Worm (Caenorhabditis elegans): ENCODE measurements around the gene ttr-51.

ttr-51 gene

DNA sequence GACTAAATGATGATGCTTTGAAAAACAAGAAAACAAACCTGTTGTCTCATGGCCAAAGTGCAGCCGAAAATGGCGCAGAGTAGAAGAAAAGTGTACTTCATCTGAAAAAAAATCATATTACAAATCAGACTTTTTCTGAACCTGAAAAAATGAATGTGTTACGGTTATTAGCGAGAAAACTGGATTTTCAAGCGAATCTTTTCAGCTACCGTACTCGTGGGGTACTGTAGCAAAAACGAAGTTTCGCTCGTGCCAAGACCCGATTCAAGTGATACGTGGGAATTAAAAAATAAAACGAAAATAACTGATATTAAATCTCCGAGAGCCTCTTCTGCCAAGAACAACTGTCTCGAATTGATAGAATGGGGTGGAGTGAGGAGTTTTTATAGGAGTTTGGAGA, at the start of gene ttr-51:
Gene ttr-51 (minus strand): TSS at position 101 of the 400 bp plus-strand sequence.
- TF ChIP-seq aly-1 (tag; optimal IDR thresholded peaks at IDR 0.05) (no peak), hnd-1 (tag; optimal IDR thresholded peaks at IDR 0.05) (no peak), pes-1 (GFP tag; IDR thresholded peaks at IDR 0.05) (no peak), sea-1 (GFP tag; conservative IDR thresholded peaks at IDR 0.05) (no peak), ama-1 (optimal IDR thresholded peaks at IDR 0.05) (no peak), scrt-1 (GFP tag; IDR thresholded peaks at IDR 0.05) (no peak), hmbx-1 (tag; optimal IDR thresholded peaks at IDR 0.05) (no peak), tra-4 (tag; optimal IDR thresholded peaks at IDR 0.05) (no peak), tbx-11 (GFP tag; IDR thresholded peaks at IDR 0.05) (no peak)

DNA sequence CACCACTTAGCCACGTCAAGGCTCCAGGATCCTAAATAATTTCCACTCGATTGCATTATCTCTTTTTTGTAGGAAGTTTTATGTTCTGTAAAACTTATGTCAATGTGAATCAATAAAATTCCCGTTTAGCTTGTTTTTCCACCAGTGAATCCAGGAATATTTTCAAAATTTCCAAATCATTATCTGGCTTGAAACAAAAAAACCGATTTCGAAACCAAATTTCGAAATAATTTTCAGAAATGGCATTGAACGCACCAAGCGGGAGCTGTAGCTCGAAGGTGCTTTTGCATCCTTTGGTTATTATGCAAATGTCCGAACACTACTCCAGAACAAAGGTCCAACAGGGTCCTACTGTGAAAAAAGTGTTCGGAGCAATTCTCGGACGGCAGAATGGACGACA, 48.5 kb upstream of the ttr-51 start, which contains the start of gene csn-6:
Gene csn-6 (plus strand): TSS at position 234 of the 400 bp plus-strand sequence.
- TF ChIP-seq scrt-1 (GFP tag; IDR thresholded peaks at IDR 0.05), result no peak
- no peak for TF ChIP-seq pes-1 (GFP tag; IDR thresholded peaks at IDR 0.05)
- no peak for TF ChIP-seq B0310.2 (tag; optimal IDR thresholded peaks at IDR 0.05)
- TF ChIP-seq ets-7 (tag; optimal IDR thresholded peaks at IDR 0.05), result no peak
- no peak for TF ChIP-seq F13C5.2 (tag; optimal IDR thresholded peaks at IDR 0.05)
- no peak for TF ChIP-seq sea-1 (GFP tag; conservative IDR thresholded peaks at IDR 0.05)
- no peak for TF ChIP-seq hmg-4 (GFP tag; optimal IDR thresholded peaks at IDR 0.05)
- no peak for TF ChIP-seq tra-4 (tag; optimal IDR thresholded peaks at IDR 0.05)
- TF ChIP-seq aly-1 (tag; optimal IDR thresholded peaks at IDR 0.05), result no peak
- no peak for TF ChIP-seq flt-1 (GFP tag; IDR thresholded peaks at IDR 0.05)
- TF ChIP-seq ama-1 (optimal IDR thresholded peaks at IDR 0.05), result no peak
- TF ChIP-seq ceh-36 (tag; optimal IDR thresholded peaks at IDR 0.05), result no peak
- no peak for TF ChIP-seq hmbx-1 (tag; optimal IDR thresholded peaks at IDR 0.05)
- TF ChIP-seq tbx-11 (GFP tag; IDR thresholded peaks at IDR 0.05), result no peak
- TF ChIP-seq tbx-37 (GFP tag; conservative IDR thresholded peaks at IDR 0.05), result no peak
- no peak for TF ChIP-seq ceh-13 (GFP tag; optimal IDR thresholded peaks at IDR 0.05)
- TF ChIP-seq hnd-1 (tag; optimal IDR thresholded peaks at IDR 0.05), result no peak

DNA sequence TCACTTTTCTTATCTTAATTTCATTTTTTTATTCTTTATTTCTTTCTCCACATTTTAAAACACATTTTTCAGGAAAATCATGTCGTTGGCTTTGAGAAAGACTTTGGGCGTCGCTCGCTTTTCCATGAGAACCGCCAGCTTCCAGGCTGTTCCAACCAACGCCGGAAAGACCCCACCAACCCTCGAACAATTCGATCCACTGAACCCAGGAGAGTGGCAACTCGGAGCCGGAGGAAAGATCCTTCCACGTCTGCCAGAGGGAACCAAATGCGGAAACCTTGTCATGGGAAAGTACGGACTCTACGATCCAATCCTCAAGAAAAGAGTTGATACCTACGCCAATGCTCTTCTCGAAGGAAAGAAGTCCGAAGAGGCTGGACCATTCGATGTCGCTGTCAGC, 48.0 kb upstream of the ttr-51 start, which contains the start of gene kdp-1:
Gene kdp-1 (plus strand): TSS at position 80 of the 400 bp plus-strand sequence.
- TF ChIP-seq B0310.2 (tag; optimal IDR thresholded peaks at IDR 0.05) (no peak), hmbx-1 (tag; optimal IDR thresholded peaks at IDR 0.05) (no peak), sea-1 (GFP tag; conservative IDR thresholded peaks at IDR 0.05) (no peak)

DNA sequence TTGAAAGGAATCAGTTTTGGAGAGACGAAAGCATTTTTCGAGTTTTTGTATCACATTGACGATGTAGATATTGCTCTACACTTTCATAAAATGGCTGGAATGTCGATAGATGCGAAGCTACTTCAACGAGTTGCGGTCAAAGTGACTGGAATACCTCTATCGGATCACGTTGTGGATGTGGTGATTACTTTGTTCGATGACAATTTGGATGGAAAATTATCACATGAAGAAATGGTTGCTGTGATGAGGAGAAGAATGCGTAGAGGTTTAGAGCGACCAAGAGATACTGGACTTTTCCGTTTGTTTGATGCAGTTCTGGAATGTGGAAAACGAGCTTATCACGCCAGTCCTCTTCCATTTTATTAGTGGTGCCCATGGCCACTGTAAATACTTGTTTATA, 47.5 kb upstream of the ttr-51 start:
- TF ChIP-seq hmbx-1 (tag; optimal IDR thresholded peaks at IDR 0.05), result no peak
- no peak for TF ChIP-seq B0310.2 (tag; optimal IDR thresholded peaks at IDR 0.05)
- TF ChIP-seq sea-1 (GFP tag; conservative IDR thresholded peaks at IDR 0.05), result no peak
- no peak for TF ChIP-seq ets-7 (tag; optimal IDR thresholded peaks at IDR 0.05)
- TF ChIP-seq hnd-1 (tag; optimal IDR thresholded peaks at IDR 0.05), result no peak
- TF ChIP-seq hmg-4 (GFP tag; optimal IDR thresholded peaks at IDR 0.05), result no peak
- TF ChIP-seq scrt-1 (GFP tag; IDR thresholded peaks at IDR 0.05), result no peak

DNA sequence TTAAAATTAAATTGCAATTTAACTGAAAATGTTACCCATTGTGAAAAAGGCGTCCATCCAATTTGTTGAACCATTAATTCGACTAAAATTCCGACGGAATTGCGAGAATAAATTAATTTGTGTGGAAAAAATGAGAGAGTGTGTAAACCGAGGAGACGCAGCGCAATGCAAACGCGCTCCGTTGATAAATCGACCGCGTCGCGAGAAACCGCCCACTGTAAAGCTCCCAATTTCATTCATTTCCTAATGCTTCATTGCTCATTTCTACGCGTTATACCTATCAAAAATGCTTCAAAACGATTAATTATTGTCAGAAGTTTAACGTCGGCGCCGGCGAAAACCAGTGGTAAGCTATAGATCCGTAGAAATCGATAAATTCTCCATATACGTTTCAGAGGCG, 45.6 kb upstream of the ttr-51 start, which contains the start of the genes Y67H2A.2 and micu-1:
Gene Y67H2A.2 (minus strand): TSS at position 74 of the 400 bp plus-strand sequence.
Gene micu-1 (plus strand): TSS at position 181 of the 400 bp plus-strand sequence.
- peak; percentile 20 for TF ChIP-seq F13C5.2 (tag; optimal IDR thresholded peaks at IDR 0.05)
- no peak for TF ChIP-seq tbx-37 (GFP tag; conservative IDR thresholded peaks at IDR 0.05)
- TF ChIP-seq ets-7 (tag; optimal IDR thresholded peaks at IDR 0.05), result no peak
- TF ChIP-seq flt-1 (GFP tag; IDR thresholded peaks at IDR 0.05), result 0 out of 2 replicates have a peak, but pooled peaks have one; percentile 32

DNA sequence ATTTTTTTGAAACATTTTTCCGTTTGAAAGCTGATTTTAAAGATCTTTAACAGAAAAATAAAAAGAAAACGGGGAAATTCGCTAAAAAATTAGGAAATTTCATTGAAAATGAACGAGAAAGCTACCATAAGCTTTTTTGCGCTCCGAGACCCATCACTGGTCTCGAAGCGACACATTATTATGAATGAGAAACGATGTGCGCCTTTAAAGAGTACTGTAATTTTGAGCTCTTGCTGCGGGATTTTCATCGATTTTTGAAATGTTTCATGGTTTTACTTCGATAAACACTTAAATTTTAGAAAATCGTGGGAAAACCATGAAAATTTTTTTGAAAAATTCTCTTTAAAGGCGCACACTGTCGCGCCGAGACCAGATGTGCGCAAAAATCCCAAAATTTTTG, 38.1 kb upstream of the ttr-51 start:
- TF ChIP-seq pes-1 (GFP tag; IDR thresholded peaks at IDR 0.05) (no peak), tra-4 (tag; optimal IDR thresholded peaks at IDR 0.05) (no peak), flt-1 (GFP tag; IDR thresholded peaks at IDR 0.05) (no peak), ets-7 (tag; optimal IDR thresholded peaks at IDR 0.05) (no peak), scrt-1 (GFP tag; IDR thresholded peaks at IDR 0.05) (no peak), F13C5.2 (tag; optimal IDR thresholded peaks at IDR 0.05) (no peak), tbx-11 (GFP tag; IDR thresholded peaks at IDR 0.05) (no peak), hmbx-1 (tag; optimal IDR thresholded peaks at IDR 0.05) (no peak), ceh-36 (tag; optimal IDR thresholded peaks at IDR 0.05) (no peak), hmg-4 (GFP tag; optimal IDR thresholded peaks at IDR 0.05) (no peak), ama-1 (optimal IDR thresholded peaks at IDR 0.05) (no peak), aly-1 (tag; optimal IDR thresholded peaks at IDR 0.05) (no peak)

DNA sequence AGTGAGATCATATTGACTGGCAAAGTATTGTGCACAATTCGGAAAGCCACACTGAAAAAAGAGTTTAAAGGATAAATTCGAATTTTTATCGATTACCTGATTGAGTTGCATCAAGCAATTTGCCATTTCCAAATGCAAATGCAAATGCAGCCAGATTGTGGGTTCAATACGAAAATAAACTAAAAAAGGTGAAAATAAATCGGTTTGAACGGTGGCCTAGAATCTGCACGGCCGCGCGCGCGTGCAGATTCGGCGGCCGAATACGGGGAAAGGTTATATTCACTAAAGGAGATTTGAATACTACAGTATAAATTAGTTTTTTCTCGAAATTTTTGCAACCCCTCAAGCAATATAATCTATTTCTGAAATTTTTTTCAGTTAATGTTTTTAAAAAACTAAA, 37.2 kb upstream of the ttr-51 start, which contains the start of gene Y67H2A.10:
Gene Y67H2A.10 (minus strand): TSS at position 184 of the 400 bp plus-strand sequence.
- TF ChIP-seq ceh-36 (tag; optimal IDR thresholded peaks at IDR 0.05), result no peak
- peak; percentile 42 for TF ChIP-seq F13C5.2 (tag; optimal IDR thresholded peaks at IDR 0.05)
- TF ChIP-seq pes-1 (GFP tag; IDR thresholded peaks at IDR 0.05), result 0 out of 2 replicates have a peak, but pooled peaks have one; percentile 9
- 0 out of 2 replicates have a peak, but pooled peaks have one; percentile 27 for TF ChIP-seq tbx-37 (GFP tag; conservative IDR thresholded peaks at IDR 0.05)
- no peak for TF ChIP-seq sea-1 (GFP tag; conservative IDR thresholded peaks at IDR 0.05)

DNA sequence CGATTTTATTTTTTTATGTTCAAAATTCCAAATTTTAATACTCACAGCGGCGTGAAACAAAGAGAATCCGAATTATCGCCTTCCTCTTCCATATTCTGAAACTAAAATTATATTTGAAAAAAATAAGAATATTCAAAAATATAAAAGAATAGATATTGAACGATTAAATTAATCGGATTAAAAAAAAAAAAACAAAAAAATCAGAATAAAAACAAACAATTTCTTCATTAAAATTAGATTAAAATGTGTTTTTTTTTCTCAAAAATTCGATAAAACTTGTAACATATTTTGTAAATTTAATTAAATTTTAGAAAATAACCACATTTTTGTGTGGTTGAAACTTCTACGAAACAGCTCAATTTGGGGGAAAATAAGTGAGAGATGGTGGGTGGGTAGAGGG, 30.7 kb upstream of the ttr-51 start, which contains the start of gene cpsf-3:
Gene cpsf-3 (minus strand): TSS at position 101 of the 400 bp plus-strand sequence.
- TF ChIP-seq ama-1 (optimal IDR thresholded peaks at IDR 0.05), result no peak
- TF ChIP-seq ceh-36 (tag; optimal IDR thresholded peaks at IDR 0.05), result no peak
- no peak for TF ChIP-seq ceh-13 (GFP tag; optimal IDR thresholded peaks at IDR 0.05)
- no peak for TF ChIP-seq tbx-11 (GFP tag; IDR thresholded peaks at IDR 0.05)
- TF ChIP-seq B0310.2 (tag; optimal IDR thresholded peaks at IDR 0.05), result no peak
- no peak for TF ChIP-seq hmg-4 (GFP tag; optimal IDR thresholded peaks at IDR 0.05)
- TF ChIP-seq aly-1 (tag; optimal IDR thresholded peaks at IDR 0.05), result no peak
- no peak for TF ChIP-seq scrt-1 (GFP tag; IDR thresholded peaks at IDR 0.05)
- no peak for TF ChIP-seq tbx-37 (GFP tag; conservative IDR thresholded peaks at IDR 0.05)
- TF ChIP-seq flt-1 (GFP tag; IDR thresholded peaks at IDR 0.05), result no peak
- no peak for TF ChIP-seq pes-1 (GFP tag; IDR thresholded peaks at IDR 0.05)
- TF ChIP-seq sea-1 (GFP tag; conservative IDR thresholded peaks at IDR 0.05), result no peak
- no peak for TF ChIP-seq hmbx-1 (tag; optimal IDR thresholded peaks at IDR 0.05)
- no peak for TF ChIP-seq tra-4 (tag; optimal IDR thresholded peaks at IDR 0.05)
- no peak for TF ChIP-seq ets-7 (tag; optimal IDR thresholded peaks at IDR 0.05)
- no peak for TF ChIP-seq hnd-1 (tag; optimal IDR thresholded peaks at IDR 0.05)
- TF ChIP-seq F13C5.2 (tag; optimal IDR thresholded peaks at IDR 0.05), result no peak
